Worm (Caenorhabditis elegans) whole organism, L3 larva: ENCODE results near the gene eif-2Balpha.

Experiments
- R02D3.7 ChIP-seq: fragments of 150-350 bp; optimal IDR thresholded peaks from 2 replicates; lab custom pipeline; 2014; ENCODE audit warnings: missing biosample characterization, missing genetic modification characterization
- ZK546.5 ChIP-seq: sonication (generic microtip); optimal IDR thresholded peaks from 2 replicates; lab custom pipeline; 2017; ENCODE audit warnings: missing biosample characterization, missing genetic modification characterization
- aly-2 ChIP-seq: fragments of 150-350 bp; optimal IDR thresholded peaks from 2 replicates; lab custom pipeline; 2014; ENCODE audit warnings: missing biosample characterization, missing genetic modification characterization
- ama-1 ChIP-seq: fragments of 150-350 bp; optimal IDR thresholded peaks from 2 replicates; lab custom pipeline; 2018
- ceh-28 ChIP-seq: fragments of 150-350 bp; optimal IDR thresholded peaks from 2 replicates; lab custom pipeline; 2014; ENCODE audit warnings: missing biosample characterization, missing genetic modification reagents, missing genetic modification characterization
- ceh-9 ChIP-seq: sonication (generic microtip); optimal IDR thresholded peaks from 2 replicates; lab custom pipeline; 2018; ENCODE audit warnings: missing biosample characterization, missing genetic modification characterization
- daf-12 ChIP-seq: fragments of 150-350 bp; optimal IDR thresholded peaks from 2 replicates; lab custom pipeline; 2014; ENCODE audit warnings: missing biosample characterization, missing genetic modification reagents, missing genetic modification characterization
- egl-27 ChIP-seq: sonication (generic microtip); optimal IDR thresholded peaks from 4 replicates; lab custom pipeline; 2017; ENCODE audit warnings: missing biosample characterization, missing genetic modification reagents, missing genetic modification characterization
- egl-5 ChIP-seq: fragments of 150-350 bp; optimal IDR thresholded peaks from 2 replicates; lab custom pipeline; 2017; ENCODE audit warnings: missing biosample characterization, missing genetic modification reagents, missing genetic modification characterization, inconsistent platforms
- elt-1 ChIP-seq: fragments of 150-350 bp; optimal IDR thresholded peaks from 2 replicates; lab custom pipeline; 2014; ENCODE audit warnings: missing biosample characterization, missing genetic modification characterization
- elt-2 ChIP-seq: sonication (generic microtip); optimal IDR thresholded peaks from 2 replicates; lab custom pipeline; 2016; ENCODE audit warnings: missing genetic modification reagents, mild to moderate bottlenecking, missing genetic modification characterization, missing compliant biosample characterization
- elt-3 ChIP-seq, 3 experiments: fragments of 150-350 bp in 1 of 3; sonication (generic microtip) in 2 of 3; optimal IDR thresholded peaks; 2 replicates in 2 of 3; 4 replicates in 1 of 3; lab custom pipeline; 2014 to 2017; ENCODE audit warnings: missing biosample characterization in 3 of 3, missing genetic modification characterization in 3 of 3
- fkh-2 ChIP-seq: fragments of 150-350 bp; optimal IDR thresholded peaks from 2 replicates; lab custom pipeline; 2014; ENCODE audit warnings: missing biosample characterization, missing genetic modification reagents, missing genetic modification characterization
- hmg-11 ChIP-seq: sonication (generic microtip); optimal IDR thresholded peaks from 2 replicates; lab custom pipeline; 2016; ENCODE audit warnings: missing genetic modification characterization, missing compliant biosample characterization
- jun-1 ChIP-seq: fragments of 150-350 bp; optimal IDR thresholded peaks from 2 replicates; lab custom pipeline; 2014; ENCODE audit warnings: missing biosample characterization, missing genetic modification reagents, missing genetic modification characterization
- lin-15B ChIP-seq: fragments of 150-350 bp; optimal IDR thresholded peaks from 2 replicates; lab custom pipeline; 2014; ENCODE audit warnings: missing biosample characterization, missing genetic modification characterization
- lin-39 ChIP-seq: fragments of 150-350 bp; optimal IDR thresholded peaks from 2 replicates; lab custom pipeline; 2018; ENCODE audit warnings: missing biosample characterization, missing genetic modification reagents, missing genetic modification characterization
- lsy-12 ChIP-seq: sonication (generic microtip); optimal IDR thresholded peaks from 2 replicates; lab custom pipeline; 2016; ENCODE audit warnings: mild to moderate bottlenecking, missing genetic modification characterization, missing compliant biosample characterization
- mdl-1 ChIP-seq: fragments of 150-350 bp; optimal IDR thresholded peaks from 2 replicates; lab custom pipeline; 2014; ENCODE audit warnings: missing biosample characterization, missing genetic modification characterization
- mml-1 ChIP-seq: fragments of 150-350 bp; sonication (generic microtip); optimal IDR thresholded peaks from 3 replicates; lab custom pipeline; 2014; ENCODE audit warnings: missing biosample characterization, missing genetic modification characterization
- nfya-1 ChIP-seq: sonication (generic microtip); optimal IDR thresholded peaks from 2 replicates; lab custom pipeline; 2017; ENCODE audit warnings: missing genetic modification characterization, mild to moderate bottlenecking, missing compliant biosample characterization, antibody characterized with exemption, moderate library complexity; ENCODE audit not compliant: insufficient read depth
- nhr-11 ChIP-seq: fragments of 150-350 bp; optimal IDR thresholded peaks from 2 replicates; lab custom pipeline; 2014; ENCODE audit warnings: missing biosample characterization, missing genetic modification characterization
- nhr-12 ChIP-seq: fragments of 150-350 bp; optimal IDR thresholded peaks from 2 replicates; lab custom pipeline; 2014; ENCODE audit warnings: missing biosample characterization, missing genetic modification characterization
- nhr-23 ChIP-seq: fragments of 150-350 bp; optimal IDR thresholded peaks from 2 replicates; lab custom pipeline; 2014; ENCODE audit warnings: missing biosample characterization, missing genetic modification reagents, missing genetic modification characterization
- nhr-237 ChIP-seq: fragments of 150-350 bp; optimal IDR thresholded peaks from 2 replicates; lab custom pipeline; 2014; ENCODE audit warnings: missing biosample characterization, missing genetic modification characterization
- nhr-25 ChIP-seq: sonication (generic microtip); optimal IDR thresholded peaks from 2 replicates; lab custom pipeline; 2017; ENCODE audit warnings: missing biosample characterization, missing genetic modification characterization
- nhr-28 ChIP-seq: fragments of 150-350 bp; optimal IDR thresholded peaks from 2 replicates; lab custom pipeline; 2014; ENCODE audit warnings: missing biosample characterization, missing genetic modification characterization
- nhr-43 ChIP-seq: sonication (generic microtip); optimal IDR thresholded peaks from 2 replicates; lab custom pipeline; 2016; ENCODE audit warnings: mild to moderate bottlenecking, missing genetic modification characterization, missing compliant biosample characterization; ENCODE audit not compliant: poor library complexity, severe bottlenecking
- nhr-67 ChIP-seq: fragments of 150-350 bp; optimal IDR thresholded peaks from 2 replicates; lab custom pipeline; 2014; ENCODE audit warnings: missing biosample characterization, missing genetic modification characterization
- nhr-76 ChIP-seq: fragments of 150-350 bp; sonication (generic microtip); optimal IDR thresholded peaks from 5 replicates; lab custom pipeline; 2014; ENCODE audit warnings: missing biosample characterization, missing genetic modification characterization
- nhr-77 ChIP-seq: fragments of 150-350 bp; optimal IDR thresholded peaks from 2 replicates; lab custom pipeline; 2014; ENCODE audit warnings: missing biosample characterization, missing genetic modification characterization
- pha-4 ChIP-seq: fragments of 150-350 bp; optimal IDR thresholded peaks from 2 replicates; lab custom pipeline; 2014; ENCODE audit warnings: missing biosample characterization, missing genetic modification reagents, missing genetic modification characterization
- pqm-1 ChIP-seq: fragments of 150-350 bp; optimal IDR thresholded peaks from 2 replicates; lab custom pipeline; 2017; ENCODE audit warnings: missing biosample characterization, missing genetic modification characterization, inconsistent platforms
- sea-2 ChIP-seq: fragments of 150-350 bp; sonication (generic microtip); optimal IDR thresholded peaks from 4 replicates; lab custom pipeline; 2014; ENCODE audit warnings: missing biosample characterization, missing genetic modification reagents, missing genetic modification characterization
- snpc-4 ChIP-seq: fragments of 150-350 bp; optimal IDR thresholded peaks from 2 replicates; lab custom pipeline; 2014; ENCODE audit warnings: missing biosample characterization, missing genetic modification characterization
- tbx-2 ChIP-seq: sonication (generic microtip); optimal IDR thresholded peaks from 2 replicates; lab custom pipeline; 2016; ENCODE audit warnings: mild to moderate bottlenecking, missing genetic modification characterization, missing compliant biosample characterization
- unc-39 ChIP-seq: sonication (generic microtip); optimal IDR thresholded peaks from 4 replicates; lab custom pipeline; 2017; ENCODE audit warnings: missing biosample characterization, missing genetic modification characterization
- unc-62 ChIP-seq: fragments of 150-350 bp; sonication (generic microtip); optimal IDR thresholded peaks from 4 replicates; lab custom pipeline; 2014; ENCODE audit warnings: missing biosample characterization, missing genetic modification reagents, missing genetic modification characterization
- zag-1 ChIP-seq: fragments of 150-350 bp; optimal IDR thresholded peaks from 2 replicates; lab custom pipeline; 2014; ENCODE audit warnings: missing biosample characterization, missing genetic modification characterization
- ztf-11 ChIP-seq: fragments of 150-350 bp; optimal IDR thresholded peaks from 2 replicates; lab custom pipeline; 2014; ENCODE audit warnings: missing biosample characterization, missing genetic modification characterization
- ztf-4 ChIP-seq: fragments of 150-350 bp; optimal IDR thresholded peaks from 2 replicates; lab custom pipeline; 2014; ENCODE audit warnings: missing biosample characterization, missing genetic modification characterization

Gene eif-2Balpha

DNA sequence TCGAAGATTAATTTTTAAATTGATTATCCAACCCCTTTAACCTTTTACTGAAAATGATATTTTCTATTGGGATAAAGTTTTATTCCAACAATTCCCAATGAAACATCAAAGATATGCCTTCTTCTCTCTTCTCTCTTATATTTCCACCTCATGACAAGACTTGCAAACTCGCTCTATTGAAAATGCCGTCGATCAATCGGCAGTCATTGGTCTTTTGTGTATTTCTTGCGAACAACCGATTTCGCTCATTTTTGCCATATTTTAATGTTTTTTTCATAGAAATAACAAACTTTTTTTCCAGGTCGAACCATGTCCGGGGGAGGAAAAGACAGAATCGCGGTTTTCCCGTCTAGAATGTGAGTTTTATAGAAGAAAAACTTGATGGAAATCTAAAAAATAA is 35.1 kb upstream of the eif-2Balpha start, which contains the start of gene vha-14:
Gene vha-14, plus strand, starts transcription at position 302 of the 400 bp plus-strand sequence.
- peak; percentile 31 for TF ChIP-seq pqm-1
- TF ChIP-seq ceh-9 (tag; lab: Kevin White, UChicago) = no peak
- no peak for TF ChIP-seq elt-3 (tag; optimal IDR thresholded peaks at IDR 0.05; lab: Kevin White, UChicago)
- TF ChIP-seq lin-39 = peak; percentile 55
- TF ChIP-seq ama-1 (lab: Kevin White, UChicago) = peak; percentile 3
- TF ChIP-seq R02D3.7 (tag; lab: Kevin White, UChicago) = no peak
- TF ChIP-seq fkh-2 (tag; lab: Kevin White, UChicago) = no peak
- TF ChIP-seq nhr-67 (tag; lab: Kevin White, UChicago) = no peak
- peak; percentile 8 for TF ChIP-seq snpc-4 (tag; lab: Kevin White, UChicago)
- TF ChIP-seq ceh-28 (tag; lab: Kevin White, UChicago) = peak; percentile 6
- no peak for TF ChIP-seq lsy-12
- TF ChIP-seq egl-5 (tag; lab: Kevin White, UChicago) = no peak
- no peak for TF ChIP-seq tbx-2 (tag; lab: Kevin White, UChicago)
- no peak for TF ChIP-seq unc-62
- no peak for TF ChIP-seq daf-12 (tag; lab: Kevin White, UChicago)
- peak; percentile 70 for TF ChIP-seq pha-4 (tag; lab: Kevin White, UChicago)
- TF ChIP-seq elt-1 (tag; lab: Kevin White, UChicago) = no peak
- peak; percentile 73 for TF ChIP-seq nfya-1 (tag; lab: Kevin White, UChicago)
- TF ChIP-seq zag-1 (tag; lab: Kevin White, UChicago) = no peak
- TF ChIP-seq ZK546.5 = no peak
- no peak for TF ChIP-seq nhr-76
- TF ChIP-seq nhr-28 (tag; lab: Kevin White, UChicago) = no peak
- TF ChIP-seq nhr-11 (tag; lab: Kevin White, UChicago) = no peak
- TF ChIP-seq elt-2 (tag; lab: Kevin White, UChicago) = peak; percentile 28
- peak; percentile 78 for TF ChIP-seq lin-15B (tag; lab: Kevin White, UChicago)
- TF ChIP-seq mdl-1 (tag; lab: Kevin White, UChicago) = no peak
- TF ChIP-seq unc-39 = no peak
- TF ChIP-seq nhr-23 = peak; percentile 8
- TF ChIP-seq jun-1 (tag; lab: Kevin White, UChicago) = no peak
- no peak for TF ChIP-seq egl-27
- TF ChIP-seq nhr-237 = no peak
- TF ChIP-seq mml-1 (tag; lab: Kevin White, UChicago) = no peak
- TF ChIP-seq ztf-11 (tag; lab: Kevin White, UChicago) = no peak
- peak; percentile 56 for TF ChIP-seq nhr-25 (tag; lab: Kevin White, UChicago)
- no peak for TF ChIP-seq nhr-43
- TF ChIP-seq hmg-11 = peak; percentile 40
- TF ChIP-seq aly-2 = no peak

- TF ChIP-seq elt-2 (tag; lab: Kevin White, UChicago) (peak; percentile 29), ztf-4 (peak; percentile 47), nhr-12 (tag; lab: Kevin White, UChicago) (no peak), nhr-77 (tag; lab: Kevin White, UChicago) (peak; percentile 59), hmg-11 (no peak), nhr-43 (peak; percentile 50), lsy-12 (peak; percentile 49), tbx-2 (tag; lab: Kevin White, UChicago) (peak; percentile 28), sea-2 (GFP tag; lab: Kevin White, UChicago) (no peak), elt-3 (tag; optimal IDR thresholded peaks at IDR 0.05; lab: Kevin White, UChicago) (no peak), unc-39 (no peak), nhr-23 (peak; percentile 3), jun-1 (tag; lab: Kevin White, UChicago) (no peak), egl-27 (no peak), nfya-1 (tag; lab: Kevin White, UChicago) (peak; percentile 31), nhr-76 (no peak), pha-4 (tag; lab: Kevin White, UChicago) (peak; percentile 3), ztf-11 (tag; lab: Kevin White, UChicago) (no peak), ama-1 (lab: Kevin White, UChicago) (peak; percentile 78)
Observed at ce11 chrIII:9509764-9510370, 33.1 kb upstream of the eif-2Balpha start.
